Fruit fly (Drosophila melanogaster) whole organism, pupa: ENCODE results near the gene SdhBL.

Source experiments
- EcR ChIP-seq: fragments of 200-800 bp; sonication (Bioruptor generic); optimal IDR thresholded peaks from 3 replicates; lab custom pipeline; 2019; ENCODE audit warnings: missing biosample characterization, missing genetic modification characterization, mild to moderate bottlenecking, moderate library complexity, missing genetic modification reagents
- fd96Ca ChIP-seq: fragments of 200-800 bp; sonication (Bioruptor generic); IDR thresholded peaks from 3 replicates; pipeline ENCODE4 v1.3.6; 2022; ENCODE audit warnings: missing biosample characterization, missing genetic modification characterization

DNA sequence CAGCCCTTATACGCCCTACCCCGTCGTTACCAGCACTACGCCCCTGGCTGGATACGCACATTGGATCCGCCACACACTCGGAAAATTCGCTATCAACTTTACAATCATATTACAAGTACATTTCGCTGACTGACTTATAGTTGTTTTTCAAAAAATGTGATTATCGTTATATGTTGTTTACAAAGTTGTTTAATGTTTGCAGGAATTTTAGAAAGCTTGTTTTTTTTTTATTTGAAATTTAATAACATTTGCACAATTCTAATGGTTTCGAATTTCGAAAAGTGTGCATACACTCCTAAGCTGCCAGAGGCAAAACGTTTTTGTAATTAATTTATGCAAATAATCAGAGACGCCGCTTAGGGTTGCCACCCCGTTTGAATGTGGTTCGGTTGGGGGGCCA lies 49.9 kb downstream of the SdhBL start:
- no peak for TF ChIP-seq EcR (GFP tag; lab: Kevin White, UChicago)
- TF ChIP-seq fd96Ca: no peak
